Worm (Caenorhabditis elegans): ENCODE data around the gene acr-18.

acr-18 gene

ce11 chrV:15519845-15520244 is 39.1 kb downstream of the acr-18 start:
- no peak for TF ChIP-seq unc-39 (tag; optimal IDR thresholded peaks at IDR 0.05)
- TF ChIP-seq zip-8 (tag; optimal IDR thresholded peaks at IDR 0.05): no peak
- peak; percentile 53 for TF ChIP-seq ces-1 (GFP tag; optimal IDR thresholded peaks at IDR 0.05)
- no peak for TF ChIP-seq cnd-1 (tag; optimal IDR thresholded peaks at IDR 0.05)

ce11 chrV:15517413-15517812 is 41.5 kb downstream of the acr-18 start, which contains the start of gene F21A3.3:
TSS of gene F21A3.3 (plus strand) at chrV:15517713.
- TF ChIP-seq sem-2 (GFP tag; optimal IDR thresholded peaks at IDR 0.05) (no peak), ham-2 (GFP tag; optimal IDR thresholded peaks at IDR 0.05) (no peak), ceh-43 (GFP tag; optimal IDR thresholded peaks at IDR 0.05) (no peak), bed-3 (GFP tag; optimal IDR thresholded peaks at IDR 0.05) (no peak), mls-2 (tag; optimal IDR thresholded peaks at IDR 0.05) (no peak), M03D4.4 (tag; optimal IDR thresholded peaks at IDR 0.05) (no peak), drap-1 (GFP tag; optimal IDR thresholded peaks at IDR 0.05) (no peak), nhr-12 (tag; optimal IDR thresholded peaks at IDR 0.05) (no peak), cnd-1 (tag; optimal IDR thresholded peaks at IDR 0.05) (no peak), ceh-83 (GFP tag; optimal IDR thresholded peaks at IDR 0.05) (no peak), elt-3 (tag; optimal IDR thresholded peaks at IDR 0.05) (no peak), lsy-2 (tag; optimal IDR thresholded peaks at IDR 0.05) (no peak)

ce11 chrV:15516476-15516875 is 42.5 kb downstream of the acr-18 start:
- no peak for TF ChIP-seq mep-1 (tag; optimal IDR thresholded peaks at IDR 0.05)
- no peak for TF ChIP-seq lin-13 (tag; optimal IDR thresholded peaks at IDR 0.05)
- no peak for TF ChIP-seq ztf-11 (tag; optimal IDR thresholded peaks at IDR 0.05)
- no peak for TF ChIP-seq mab-5 (tag; optimal IDR thresholded peaks at IDR 0.05)
- TF ChIP-seq nhr-12 (tag; optimal IDR thresholded peaks at IDR 0.05): no peak
- TF ChIP-seq drap-1 (GFP tag; optimal IDR thresholded peaks at IDR 0.05): no peak
- no peak for TF ChIP-seq bed-3 (GFP tag; optimal IDR thresholded peaks at IDR 0.05)
- no peak for TF ChIP-seq cnd-1 (tag; optimal IDR thresholded peaks at IDR 0.05)
- no peak for TF ChIP-seq ces-1 (GFP tag; optimal IDR thresholded peaks at IDR 0.05)
- TF ChIP-seq ham-2 (GFP tag; optimal IDR thresholded peaks at IDR 0.05): no peak
- TF ChIP-seq lsy-2 (tag; optimal IDR thresholded peaks at IDR 0.05): no peak
- no peak for TF ChIP-seq elt-1 (tag; optimal IDR thresholded peaks at IDR 0.05; ENCODE audit: borderline replicate concordance, insufficient read depth)
- TF ChIP-seq M03D4.4 (tag; optimal IDR thresholded peaks at IDR 0.05): no peak
- TF ChIP-seq sptf-1 (tag; optimal IDR thresholded peaks at IDR 0.05): no peak
- TF ChIP-seq nhr-2 (tag; optimal IDR thresholded peaks at IDR 0.05): no peak
- TF ChIP-seq nhr-237 (tag; optimal IDR thresholded peaks at IDR 0.05): no peak
- TF ChIP-seq unc-39 (tag; optimal IDR thresholded peaks at IDR 0.05): no peak
- TF ChIP-seq ceh-43 (GFP tag; optimal IDR thresholded peaks at IDR 0.05): no peak
- TF ChIP-seq snpc-4 (tag; optimal IDR thresholded peaks at IDR 0.05): no peak

ce11 chrV:15515365-15515764 is 43.6 kb downstream of the acr-18 start:
- TF ChIP-seq ztf-11 (tag; optimal IDR thresholded peaks at IDR 0.05): no peak
- no peak for TF ChIP-seq bed-3 (GFP tag; optimal IDR thresholded peaks at IDR 0.05)
- TF ChIP-seq blmp-1 (tag; optimal IDR thresholded peaks at IDR 0.05): no peak
- no peak for TF ChIP-seq unc-62 (GFP tag; optimal IDR thresholded peaks at IDR 0.05)
- TF ChIP-seq ham-2 (GFP tag; optimal IDR thresholded peaks at IDR 0.05): no peak
- no peak for TF ChIP-seq hlh-1 (tag; optimal IDR thresholded peaks at IDR 0.05)
- TF ChIP-seq mls-2 (tag; optimal IDR thresholded peaks at IDR 0.05): no peak
- no peak for TF ChIP-seq ceh-83 (GFP tag; optimal IDR thresholded peaks at IDR 0.05)
- TF ChIP-seq elt-3 (tag; optimal IDR thresholded peaks at IDR 0.05): no peak

ce11 chrV:15512856-15513756 is 45.8 kb downstream of the acr-18 start:
- peak; percentile 82 for TF ChIP-seq zip-8 (tag; optimal IDR thresholded peaks at IDR 0.05)
- no peak for TF ChIP-seq sem-2 (GFP tag; optimal IDR thresholded peaks at IDR 0.05)

ce11 chrV:15511613-15512216 is 47.2 kb downstream of the acr-18 start, which contains the start of gene rpl-38:
TSS of gene rpl-38 (plus strand) at chrV:15512166.
- peak; percentile 6 for TF ChIP-seq cnd-1 (tag; optimal IDR thresholded peaks at IDR 0.05)
- no peak for TF ChIP-seq nhr-76 (tag; optimal IDR thresholded peaks at IDR 0.05)
- no peak for TF ChIP-seq unc-62 (GFP tag; optimal IDR thresholded peaks at IDR 0.05)
- no peak for TF ChIP-seq ceh-83 (GFP tag; optimal IDR thresholded peaks at IDR 0.05)
- TF ChIP-seq blmp-1 (tag; optimal IDR thresholded peaks at IDR 0.05): no peak
- no peak for TF ChIP-seq bed-3 (GFP tag; optimal IDR thresholded peaks at IDR 0.05)
- TF ChIP-seq tbx-8 (GFP tag; optimal IDR thresholded peaks at IDR 0.05): no peak
- TF ChIP-seq ceh-39 (tag; optimal IDR thresholded peaks at IDR 0.05): no peak
- peak; percentile 80 for TF ChIP-seq lin-13 (tag; optimal IDR thresholded peaks at IDR 0.05)
- TF ChIP-seq mab-5 (tag; optimal IDR thresholded peaks at IDR 0.05): no peak
- peak; percentile 98 for TF ChIP-seq lsy-2 (tag; optimal IDR thresholded peaks at IDR 0.05)
- TF ChIP-seq drap-1 (GFP tag; optimal IDR thresholded peaks at IDR 0.05): peak; percentile 70
- TF ChIP-seq hlh-1 (tag; optimal IDR thresholded peaks at IDR 0.05): peak; percentile 17
- TF ChIP-seq nhr-237 (tag; optimal IDR thresholded peaks at IDR 0.05): peak; percentile 77
- peak; percentile 33 for TF ChIP-seq mls-2 (tag; optimal IDR thresholded peaks at IDR 0.05)
- TF ChIP-seq pha-4 (tag; optimal IDR thresholded peaks at IDR 0.05): peak; percentile 87
- TF ChIP-seq sptf-1 (tag; optimal IDR thresholded peaks at IDR 0.05): peak; percentile 16
- TF ChIP-seq mep-1 (tag; optimal IDR thresholded peaks at IDR 0.05): peak; percentile 85
- TF ChIP-seq ces-1 (GFP tag; optimal IDR thresholded peaks at IDR 0.05): peak; percentile 96
